Worm (Caenorhabditis elegans) whole organism, midembryonic: ENCODE results near the gene K08D8.3.

ENCODE experiments used
- T22C8.4 ChIP-seq: fragments of 200-800 bp; sonication (Bioruptor generic); IDR thresholded peaks from 2 replicates; pipeline ENCODE4 v1.3.6; 2022; ENCODE audit warnings: missing genetic modification characterization, missing compliant biosample characterization
- flt-1 ChIP-seq: fragments of 200-800 bp; sonication (Bioruptor generic); IDR thresholded peaks from 2 replicates; pipeline ENCODE4 v1.3.6; 2022; ENCODE audit warnings: missing genetic modification characterization, missing compliant biosample characterization
- med-1 ChIP-seq: sonication (generic microtip); optimal IDR thresholded peaks from 2 replicates; lab custom pipeline; 2017; ENCODE audit warnings: missing genetic modification characterization, mild to moderate bottlenecking, missing compliant biosample characterization, antibody characterized with exemption, missing genetic modification reagents; ENCODE audit not compliant: insufficient read depth

ce11 chrIV:12879557-12879956 lies 26.9 kb downstream of the K08D8.3 start, which contains the start of gene ZK896.5:
- TF ChIP-seq flt-1 (GFP tag; lab: Robert Waterston, UW) = no peak
- TF ChIP-seq T22C8.4 = no peak
- TF ChIP-seq med-1 (GFP tag; lab: Kevin White, UChicago) = no peak
